Fruit fly (Drosophila melanogaster): ENCODE results near the gene CG13010.
A peak's percentile ranks its signal among the peaks of the same experiment; 100 is the strongest.

Gene CG13010

dm6 chrX:16650078-16651063, 28.4 kb downstream of the CG13010 start (continued):
- TF ChIP-seq CG12104 (GFP tag; optimal IDR thresholded peaks at IDR 0.05) (peak; percentile 6), CG13287 (GFP tag; IDR thresholded peaks at IDR 0.05; ENCODE audit: partially characterized antibody) (no peak), grau (tag; optimal IDR thresholded peaks at IDR 0.05) (peak; percentile 26), Awh (GFP tag; IDR thresholded peaks at IDR 0.05) (no peak), CG15011 (GFP tag; optimal IDR thresholded peaks at IDR 0.05) (no peak), Ets97D (GFP tag; optimal IDR thresholded peaks at IDR 0.05) (peak; percentile 59), CG10543 (GFP tag; optimal IDR thresholded peaks at IDR 0.05) (peak; percentile 22), phol (tag; optimal IDR thresholded peaks at IDR 0.05) (peak; percentile 5), CG17802 (tag; optimal IDR thresholded peaks at IDR 0.05) (no peak), Dip2 (GFP tag; IDR thresholded peaks at IDR 0.05) (no peak), bowl (GFP tag; IDR thresholded peaks at IDR 0.05) (0 out of 2 replicates have a peak, but pooled peaks have one; percentile 30), HLH54F (GFP tag; optimal IDR thresholded peaks at IDR 0.05) (no peak), oc (tag; optimal IDR thresholded peaks at IDR 0.05) (peak; percentile 57), CG16863 (GFP tag; optimal IDR thresholded peaks at IDR 0.05) (no peak), Hmr (GFP tag; optimal IDR thresholded peaks at IDR 0.05) (peak; percentile 27), CG1832 (GFP tag; optimal IDR thresholded peaks at IDR 0.05) (no peak), CG4328 (GFP tag; optimal IDR thresholded peaks at IDR 0.05) (no peak), Abd-B (GFP tag; optimal IDR thresholded peaks at IDR 0.05) (no peak), CG31224 (GFP tag; IDR thresholded peaks at IDR 0.05) (0 out of 2 replicates have a peak, but pooled peaks have one; percentile 12), ab (GFP tag; optimal IDR thresholded peaks at IDR 0.05) (no peak), ap (GFP tag; IDR thresholded peaks at IDR 0.05) (peak; percentile 69), HLH3B (GFP tag; IDR thresholded peaks at IDR 0.05) (peak; percentile 47; the same call in 1 of the 2 replicates), wek (GFP tag; optimal IDR thresholded peaks at IDR 0.05) (no peak), sqz (GFP tag; optimal IDR thresholded peaks at IDR 0.05) (no peak), vvl (GFP tag; IDR thresholded peaks at IDR 0.05) (peak; percentile 90), Lim3 (GFP tag; IDR thresholded peaks at IDR 0.05) (peak; percentile 50; the same call in 1 of the 2 replicates), gro (GFP tag; optimal IDR thresholded peaks at IDR 0.05) (peak; percentile 58), CG12942 (GFP tag; optimal IDR thresholded peaks at IDR 0.05) (no peak), CG12219 (GFP tag; optimal IDR thresholded peaks at IDR 0.05) (no peak), knrl (GFP tag; IDR thresholded peaks at IDR 0.05; ENCODE audit: partially characterized antibody) (no peak), sug (tag; optimal IDR thresholded peaks at IDR 0.05) (peak; percentile 25), CG15269 (tag; optimal IDR thresholded peaks at IDR 0.05) (peak; percentile 59), lilli (GFP tag; optimal IDR thresholded peaks at IDR 0.05) (peak; percentile 78), tin (GFP tag; optimal IDR thresholded peaks at IDR 0.05) (no peak), fd96Cb (tag; optimal IDR thresholded peaks at IDR 0.05) (peak; percentile 5), dmrt99B (tag; optimal IDR thresholded peaks at IDR 0.05) (peak; percentile 64), so (GFP tag; IDR thresholded peaks at IDR 0.05) (peak; percentile 92), peb (GFP tag; IDR thresholded peaks at IDR 0.05) (no peak), CG42726 (GFP tag; IDR thresholded peaks at IDR 0.05; ENCODE audit: partially characterized antibody) (no peak), B-H2 (GFP tag; optimal IDR thresholded peaks at IDR 0.05) (no peak), CG6813 (GFP tag; optimal IDR thresholded peaks at IDR 0.05) (peak; percentile 32), CG12071 (GFP tag; optimal IDR thresholded peaks at IDR 0.05) (no peak), stwl (tag; optimal IDR thresholded peaks at IDR 0.05) (no peak), hkb (optimal IDR thresholded peaks at IDR 0.05) (no peak), hkb (GFP tag; IDR thresholded peaks at IDR 0.05) (no peak), en (GFP tag; optimal IDR thresholded peaks at IDR 0.05) (peak; percentile 75), ken (GFP tag; IDR thresholded peaks at IDR 0.05) (no peak), CG10321 (GFP tag; IDR thresholded peaks at IDR 0.05) (peak; percentile 60; the same call in 1 of the 2 replicates)

Measured in whole organism, embryonic.